Worm (Caenorhabditis elegans) whole organism, L4 larva: ENCODE results near the gene puf-12.

Experiments used
- D1046.2 ChIP-seq: fragments of 200-800 bp; sonication (Bioruptor generic); IDR thresholded peaks from 2 replicates; pipeline ENCODE4 v1.3.6; 2022; ENCODE audit warnings: missing genetic modification characterization, missing compliant biosample characterization
- F10B5.3 ChIP-seq: sonication (generic microtip); optimal IDR thresholded peaks from 2 replicates; lab custom pipeline; 2016; ENCODE audit warnings: mild to moderate bottlenecking, missing genetic modification characterization, missing compliant biosample characterization
- F26F4.8 ChIP-seq: fragments of 200-800 bp; sonication (Bioruptor generic); conservative IDR thresholded peaks from 2 replicates; pipeline ENCODE4 v1.3.6; 2022; ENCODE audit warnings: missing genetic modification characterization, missing compliant biosample characterization
- F37D6.2 ChIP-seq: sonication (generic microtip); optimal IDR thresholded peaks from 2 replicates; lab custom pipeline; 2016; ENCODE audit warnings: mild to moderate bottlenecking, missing genetic modification characterization, missing compliant biosample characterization
- F49E8.2 ChIP-seq: sonication (generic microtip); optimal IDR thresholded peaks from 2 replicates; lab custom pipeline; 2016; ENCODE audit warnings: missing compliant biosample characterization, mild to moderate bottlenecking, missing genetic modification characterization, borderline replicate concordance
- R02D3.7 ChIP-seq: fragments of 150-350 bp; sonication (generic microtip); optimal IDR thresholded peaks from 3 replicates; lab custom pipeline; 2014; ENCODE audit warnings: missing biosample characterization, missing genetic modification characterization
- T20F7.1 ChIP-seq: fragments of 200-800 bp; sonication (Bioruptor generic); optimal IDR thresholded peaks from 2 replicates; lab custom pipeline; 2018; ENCODE audit warnings: mild to moderate bottlenecking, missing genetic modification characterization, missing compliant biosample characterization
- ZK546.5 ChIP-seq, 2 experiments: sonication (generic microtip); optimal IDR thresholded peaks; 2 replicates each; lab custom pipeline; 2017; ENCODE audit warnings: missing biosample characterization in 2 of 2, missing genetic modification characterization in 2 of 2
- aha-1 ChIP-seq: fragments of 150-350 bp; peaks from one replicate; lab custom pipeline; 2014; ENCODE audit warnings: missing biosample characterization, missing genetic modification characterization
- ama-1 ChIP-seq: fragments of 150-350 bp; optimal IDR thresholded peaks from 2 replicates; lab custom pipeline; 2014; ENCODE audit warnings: inconsistent platforms, mixed read lengths
- daf-16 ChIP-seq, 3 experiments: sonication (generic microtip); optimal IDR thresholded peaks; 2 replicates each; lab custom pipeline; 2016 to 2017; ENCODE audit warnings: missing genetic modification characterization in 3 of 3, missing genetic modification reagents in 3 of 3, mild to moderate bottlenecking in 2 of 3, missing compliant biosample characterization in 2 of 3, missing biosample characterization in 1 of 3, moderate library complexity in 1 of 3
- daf-8 ChIP-seq: fragments of 200-800 bp; sonication (Bioruptor generic); IDR thresholded peaks from 2 replicates; pipeline ENCODE4 v1.3.6; 2022; ENCODE audit warnings: missing genetic modification characterization, missing compliant biosample characterization
- dmd-8 ChIP-seq: fragments of 200-800 bp; sonication (Bioruptor generic); IDR thresholded peaks from 2 replicates; pipeline ENCODE4 v1.3.6; 2022; ENCODE audit warnings: missing genetic modification characterization, missing compliant biosample characterization
- dpl-1 ChIP-seq: fragments of 150-350 bp; optimal IDR thresholded peaks from 2 replicates; lab custom pipeline; 2014; ENCODE audit warnings: missing biosample characterization, missing genetic modification reagents, missing genetic modification characterization
- duxl-1 ChIP-seq: sonication (generic microtip); optimal IDR thresholded peaks from 2 replicates; lab custom pipeline; 2016; ENCODE audit warnings: mild to moderate bottlenecking, missing genetic modification characterization, moderate library complexity, missing compliant biosample characterization; ENCODE audit not compliant: poor library complexity
- dve-1 ChIP-seq: sonication (generic microtip); optimal IDR thresholded peaks from 2 replicates; lab custom pipeline; 2017; ENCODE audit warnings: antibody characterized with exemption, mild to moderate bottlenecking, missing genetic modification characterization, missing compliant biosample characterization; ENCODE audit not compliant: insufficient read depth
- hlh-11 ChIP-seq: fragments of 200-800 bp; sonication (Bioruptor generic); optimal IDR thresholded peaks from 2 replicates; lab custom pipeline; 2018; ENCODE audit warnings: mild to moderate bottlenecking, missing genetic modification characterization, missing compliant biosample characterization
- hmg-1.1 ChIP-seq: fragments of 200-800 bp; sonication (Bioruptor generic); IDR thresholded peaks from 2 replicates; pipeline ENCODE4 v1.3.6; 2022; ENCODE audit warnings: missing genetic modification reagents, missing genetic modification characterization, missing compliant biosample characterization
- lin-39 ChIP-seq: fragments of 150-350 bp; optimal IDR thresholded peaks from 2 replicates; lab custom pipeline; 2014; ENCODE audit warnings: missing biosample characterization, missing genetic modification reagents, missing genetic modification characterization
- mes-2 ChIP-seq: sonication (generic microtip); optimal IDR thresholded peaks from 2 replicates; lab custom pipeline; 2016; ENCODE audit warnings: missing genotype, mild to moderate bottlenecking, missing genetic modification characterization, missing compliant biosample characterization; ENCODE audit not compliant: poor library complexity, severe bottlenecking
- nhr-237 ChIP-seq: sonication (generic microtip); optimal IDR thresholded peaks from 2 replicates; lab custom pipeline; 2017; ENCODE audit warnings: missing biosample characterization, missing genetic modification characterization
- nhr-28 ChIP-seq: fragments of 150-350 bp; optimal IDR thresholded peaks from 2 replicates; lab custom pipeline; 2014; ENCODE audit warnings: missing biosample characterization, missing genetic modification characterization
- nhr-6 ChIP-seq: fragments of 150-350 bp; optimal IDR thresholded peaks from 2 replicates; lab custom pipeline; 2014; ENCODE audit warnings: missing biosample characterization, missing genetic modification characterization
- nhr-77 ChIP-seq: fragments of 150-350 bp; optimal IDR thresholded peaks from 2 replicates; lab custom pipeline; 2014; ENCODE audit warnings: missing biosample characterization, missing genetic modification characterization
- pha-4 ChIP-seq, 2 experiments: fragments of 150-350 bp in 1 of 2; fragments of 200-800 bp in 1 of 2; sonication (Bioruptor generic) in 1 of 2; IDR thresholded peaks in 1 of 2; optimal IDR thresholded peaks in 1 of 2; 2 replicates each; pipeline versions ENCODE4 v1.3.6 to Lab custom; 2014 to 2022; ENCODE audit warnings: missing genetic modification characterization in 2 of 2, missing genetic modification reagents in 2 of 2, missing biosample characterization in 1 of 2, missing compliant biosample characterization in 1 of 2
- php-3 ChIP-seq: fragments of 200-800 bp; sonication (Bioruptor generic); IDR thresholded peaks from 2 replicates; pipeline ENCODE4 v1.3.6; 2022; ENCODE audit warnings: missing genetic modification reagents, missing genetic modification characterization, missing compliant biosample characterization
- pqm-1 ChIP-seq: sonication (generic microtip); optimal IDR thresholded peaks from 2 replicates; lab custom pipeline; 2017; ENCODE audit warnings: missing biosample characterization, missing genetic modification characterization
- rbr-2 ChIP-seq: sonication (generic microtip); optimal IDR thresholded peaks from 2 replicates; lab custom pipeline; 2016; ENCODE audit warnings: missing genotype, missing genetic modification characterization, missing compliant biosample characterization
- set-16 ChIP-seq: fragments of 200-800 bp; sonication (Bioruptor generic); IDR thresholded peaks from 2 replicates; pipeline ENCODE4 v1.3.6; 2022; ENCODE audit warnings: missing genetic modification reagents, missing genetic modification characterization, missing compliant biosample characterization
- skn-1 ChIP-seq: fragments of 150-350 bp; optimal IDR thresholded peaks from 2 replicates; lab custom pipeline; 2014; ENCODE audit warnings: missing biosample characterization, missing genetic modification characterization
- snpc-1.2 ChIP-seq: fragments of 200-800 bp; sonication (Bioruptor generic); IDR thresholded peaks from 2 replicates; pipeline ENCODE4 v1.3.6; 2022; ENCODE audit warnings: missing genetic modification reagents, missing genetic modification characterization, missing compliant biosample characterization
- tra-1 ChIP-seq: fragments of 200-800 bp; sonication (Bioruptor generic); IDR thresholded peaks from 2 replicates; pipeline ENCODE4 v1.3.6; 2022; ENCODE audit warnings: missing genetic modification reagents, missing genetic modification characterization, missing compliant biosample characterization
- unc-39 ChIP-seq: sonication (generic microtip); optimal IDR thresholded peaks from 2 replicates; lab custom pipeline; 2017; ENCODE audit warnings: missing biosample characterization, missing genetic modification characterization
- unc-62 ChIP-seq, 3 experiments: fragments of 150-350 bp in 1 of 3; sonication (generic microtip); optimal IDR thresholded peaks in 2 of 3; peaks in 1 of 3; 1 replicate in 1 of 3; 2 replicates in 2 of 3; lab custom pipeline; 2014 to 2017; ENCODE audit warnings: missing biosample characterization in 3 of 3, missing genetic modification characterization in 3 of 3, missing genetic modification reagents in 3 of 3, missing genotype in 1 of 3
- zfp-2 ChIP-seq: sonication (generic microtip); optimal IDR thresholded peaks from 2 replicates; lab custom pipeline; 2016; ENCODE audit warnings: mild to moderate bottlenecking, missing genetic modification characterization, missing compliant biosample characterization
- zip-11 ChIP-seq: fragments of 200-800 bp; sonication (Bioruptor generic); IDR thresholded peaks from 2 replicates; pipeline ENCODE4 v1.3.6; 2022; ENCODE audit warnings: missing genetic modification characterization, missing compliant biosample characterization
- zip-2 ChIP-seq: fragments of 150-350 bp; optimal IDR thresholded peaks from 2 replicates; lab custom pipeline; 2014; ENCODE audit warnings: missing biosample characterization, missing genetic modification characterization
- ztf-7 ChIP-seq: fragments of 150-350 bp; optimal IDR thresholded peaks from 2 replicates; lab custom pipeline; 2014; ENCODE audit warnings: missing biosample characterization, missing genetic modification characterization

The puf-12 gene

DNA sequence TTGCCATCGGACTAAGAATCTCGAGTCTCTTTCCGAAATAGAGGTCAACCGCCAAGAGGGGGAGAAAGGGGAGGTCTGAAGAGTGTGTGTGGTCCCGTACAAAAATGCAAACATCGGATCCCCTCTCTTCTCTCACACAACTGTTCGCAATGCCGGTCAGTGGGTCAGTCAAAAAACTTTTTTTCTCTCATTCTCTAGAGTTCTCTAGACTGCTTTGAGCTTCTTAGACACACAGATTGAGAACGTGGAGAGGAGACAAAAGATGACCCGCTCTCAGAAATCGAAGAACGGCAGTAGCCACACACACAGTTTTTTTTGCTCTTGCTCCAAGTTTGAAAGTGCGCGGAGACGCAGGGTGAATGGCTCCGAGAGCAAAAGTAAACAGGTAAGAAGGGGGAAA lies 24.3 kb upstream of the puf-12 start:
- TF ChIP-seq ZK546.5 (tag; optimal IDR thresholded peaks at IDR 0.05; lab: Kevin White, UChicago) (no peak), aha-1 (tag; lab: Kevin White, UChicago) (peak; percentile 24), pha-4 (GFP tag; IDR thresholded peaks at IDR 0.05; lab: Robert Waterston, UW) (no peak), pha-4 (tag; optimal IDR thresholded peaks at IDR 0.05; lab: Kevin White, UChicago) (peak; percentile 10), unc-62 (GFP tag; optimal IDR thresholded peaks at IDR 0.05 in 1 of 2; lab: Kevin White, UChicago) (peak in 1 of 2 experiments; percentile 87), unc-62 (tag; optimal IDR thresholded peaks at IDR 0.05; lab: Kevin White, UChicago) (no peak), rbr-2 (tag; lab: Kevin White, UChicago) (peak; percentile 2), set-16 (GFP tag; lab: Robert Waterston, UW) (peak; percentile 12; the same call in 1 of the 2 replicates)
- TF ChIP-seq, all 104 proteins: peak for 5

- TF ChIP-seq aha-1 (tag; lab: Kevin White, UChicago) (no peak), unc-62 (GFP tag; optimal IDR thresholded peaks at IDR 0.05 in 1 of 2; lab: Kevin White, UChicago) (peak in 1 of 2 experiments; percentile 35), unc-62 (tag; optimal IDR thresholded peaks at IDR 0.05; lab: Kevin White, UChicago) (no peak)
These were observed 15.6 kb upstream of the puf-12 start for ce11 chrII:10084482-10084881.

- TF ChIP-seq dpl-1 (GFP tag; lab: Kevin White, UChicago) (no peak), unc-62 (GFP tag; optimal IDR thresholded peaks at IDR 0.05 in 1 of 2; lab: Kevin White, UChicago) (peak in 1 of 2 experiments; percentile 94), unc-62 (tag; optimal IDR thresholded peaks at IDR 0.05; lab: Kevin White, UChicago) (no peak)
These were observed 7.0 kb upstream of the puf-12 start for ce11 chrII:10093120-10093519.

- TF ChIP-seq daf-16 (GFP tag; optimal IDR thresholded peaks at IDR 0.05; lab: Kevin White, UChicago) (no peak), daf-16 (tag; optimal IDR thresholded peaks at IDR 0.05; lab: Kevin White, UChicago) (peak; percentile 55), unc-62 (GFP tag; optimal IDR thresholded peaks at IDR 0.05 in 1 of 2; lab: Kevin White, UChicago) (peak in 1 of 2 experiments; percentile 55), unc-62 (tag; optimal IDR thresholded peaks at IDR 0.05; lab: Kevin White, UChicago) (no peak), nhr-28 (peak; percentile 66), F26F4.8 (GFP tag; lab: Robert Waterston, UW) (no peak), duxl-1 (no peak), zip-2 (tag; lab: Kevin White, UChicago) (no peak), pqm-1 (peak; percentile 89), F49E8.2 (tag; lab: Kevin White, UChicago) (no peak), hlh-11 (tag; lab: Kevin White, UChicago) (peak; percentile 44), ztf-7 (tag; lab: Kevin White, UChicago) (no peak)
These were observed 5.8 kb upstream of the puf-12 start, which contains the start of gene lact-2 for ce11 chrII:10094190-10094923. Gene lact-2, plus strand, starts transcription at chrII:10094873.

DNA sequence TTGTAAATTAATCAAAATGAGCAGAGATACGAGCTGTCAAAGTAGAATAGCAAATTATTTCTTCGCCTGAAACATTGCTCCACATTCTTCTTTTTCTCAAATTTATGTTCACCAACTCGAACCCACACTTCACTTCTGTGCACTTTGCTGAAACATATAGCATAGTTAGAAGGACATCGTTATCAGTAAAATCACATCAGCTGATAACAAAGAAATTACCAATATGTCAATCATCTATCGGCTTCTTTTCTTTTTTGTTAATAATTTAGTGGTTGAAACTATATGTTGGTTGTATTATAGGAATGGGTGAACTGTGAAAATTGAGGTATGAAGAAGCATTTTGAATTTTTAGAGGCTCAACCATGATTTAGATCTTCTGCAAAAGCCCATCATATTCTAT lies 4.9 kb upstream of the puf-12 start:
- TF ChIP-seq nhr-237 (tag; lab: Kevin White, UChicago) (no peak), hmg-1.1 (GFP tag; lab: Robert Waterston, UW) (no peak), mes-2 (tag; lab: Kevin White, UChicago) (no peak), T20F7.1 (GFP tag; lab: Kevin White, UChicago) (peak; percentile 44), ama-1 (lab: Kevin White, UChicago) (no peak), tra-1 (GFP tag; lab: Robert Waterston, UW) (no peak), dpl-1 (GFP tag; lab: Kevin White, UChicago) (no peak), F37D6.2 (tag; lab: Kevin White, UChicago) (no peak), php-3 (GFP tag; lab: Robert Waterston, UW) (peak; percentile 28; the same call in 1 of the 2 replicates), R02D3.7 (no peak), pqm-1 (peak; percentile 74), unc-39 (no peak), dve-1 (tag; lab: Kevin White, UChicago) (peak; percentile 60), snpc-1.2 (no peak), F49E8.2 (tag; lab: Kevin White, UChicago) (no peak), nhr-77 (tag; lab: Kevin White, UChicago) (peak; percentile 37), zfp-2 (tag; lab: Kevin White, UChicago) (no peak), lin-39 (no peak), nhr-6 (tag; lab: Kevin White, UChicago) (no peak), D1046.2 (GFP tag; lab: Robert Waterston, UW) (no peak), zip-11 (no peak), daf-16 (GFP tag; optimal IDR thresholded peaks at IDR 0.05; lab: Kevin White, UChicago) (no peak), daf-16 (tag; optimal IDR thresholded peaks at IDR 0.05; lab: Kevin White, UChicago) (peak; percentile 55), daf-8 (GFP tag; lab: Robert Waterston, UW) (no peak), unc-62 (GFP tag; optimal IDR thresholded peaks at IDR 0.05 in 1 of 2; lab: Kevin White, UChicago) (peak in 1 of 2 experiments; percentile 51), unc-62 (tag; optimal IDR thresholded peaks at IDR 0.05; lab: Kevin White, UChicago) (no peak), F10B5.3 (tag; lab: Kevin White, UChicago) (no peak), dmd-8 (no peak), skn-1 (tag; lab: Kevin White, UChicago) (no peak)
